Worm (Caenorhabditis elegans): Measurements from ENCODE around the gene clec-168.

ce11 chrIV:1278945-1279344 is 22.2 kb downstream of the clec-168 start:
- TF ChIP-seq dox-1 (GFP tag; IDR thresholded peaks at IDR 0.05) = no peak
- no peak for TF ChIP-seq egl-44 (GFP tag; IDR thresholded peaks at IDR 0.05)
- TF ChIP-seq madf-10 (tag; optimal IDR thresholded peaks at IDR 0.05) = no peak
- TF ChIP-seq unc-130 (GFP tag; optimal IDR thresholded peaks at IDR 0.05) = no peak

Measured in whole organism, young adult.